Fruit fly (Drosophila melanogaster): Measurements from ENCODE around the gene brwl.

brwl gene

dm6 chr2L:9616654-9617053, 48.0 kb downstream of the brwl start (continued):
- TF ChIP-seq Hr3 (GFP tag; optimal IDR thresholded peaks at IDR 0.05) (peak; percentile 49), exex (tag; optimal IDR thresholded peaks at IDR 0.05) (no peak), ase (GFP tag; IDR thresholded peaks at IDR 0.05) (0 out of 3 replicates have a peak, but pooled peaks have one; percentile 18), stc (GFP tag; IDR thresholded peaks at IDR 0.05) (peak; percentile 52), aop (GFP tag; IDR thresholded peaks at IDR 0.05) (no peak), Opbp (GFP tag; IDR thresholded peaks at IDR 0.05; ENCODE audit: partially characterized antibody) (peak; percentile 92), ems (GFP tag; optimal IDR thresholded peaks at IDR 0.05) (peak; percentile 25), fru (optimal IDR thresholded peaks at IDR 0.05) (no peak), kah (GFP tag; optimal IDR thresholded peaks at IDR 0.05) (no peak), Dip2 (GFP tag; IDR thresholded peaks at IDR 0.05) (no peak), usp (GFP tag; optimal IDR thresholded peaks at IDR 0.05) (no peak), CG16815 (GFP tag; optimal IDR thresholded peaks at IDR 0.05) (no peak), CG8359 (GFP tag; optimal IDR thresholded peaks at IDR 0.05; ENCODE audit: borderline replicate concordance) (no peak), slp2 (GFP tag; optimal IDR thresholded peaks at IDR 0.05) (no peak), CG11398 (GFP tag; optimal IDR thresholded peaks at IDR 0.05) (peak; percentile 36), gt (GFP tag; IDR thresholded peaks at IDR 0.05) (no peak), CG15269 (tag; optimal IDR thresholded peaks at IDR 0.05) (peak; percentile 16), CG4282 (GFP tag; optimal IDR thresholded peaks at IDR 0.05) (no peak), CG30431 (GFP tag; optimal IDR thresholded peaks at IDR 0.05) (no peak), CG43689 (GFP tag; IDR thresholded peaks at IDR 0.05) (no peak), ara (GFP tag; IDR thresholded peaks at IDR 0.05) (peak; percentile 52; the same call in 1 of the 2 replicates), Doc2 (GFP tag; IDR thresholded peaks at IDR 0.05) (no peak), fd64A (GFP tag; optimal IDR thresholded peaks at IDR 0.05) (no peak), CG10979 (tag; optimal IDR thresholded peaks at IDR 0.05) (no peak), CG1529 (GFP tag; optimal IDR thresholded peaks at IDR 0.05) (no peak), Six4 (GFP tag; optimal IDR thresholded peaks at IDR 0.05) (no peak), Mes4 (GFP tag; optimal IDR thresholded peaks at IDR 0.05) (peak; percentile 42), CrebB (tag; optimal IDR thresholded peaks at IDR 0.05) (peak; percentile 10), CG2202 (tag; optimal IDR thresholded peaks at IDR 0.05) (no peak), oc (tag; optimal IDR thresholded peaks at IDR 0.05) (peak; percentile 37), fd3F (GFP tag; optimal IDR thresholded peaks at IDR 0.05) (no peak), grn (GFP tag; optimal IDR thresholded peaks at IDR 0.05) (no peak), CG7786 (GFP tag; optimal IDR thresholded peaks at IDR 0.05) (peak; percentile 7), seq (GFP tag; IDR thresholded peaks at IDR 0.05) (peak; percentile 63; the same call in 1 of the 2 replicates), CG11560 (tag; IDR thresholded peaks at IDR 0.05) (peak; percentile 12; the same call in 1 of the 3 replicates), ken (GFP tag; IDR thresholded peaks at IDR 0.05) (peak; percentile 45; the same call in 1 of the 3 replicates), CG9727 (GFP tag; optimal IDR thresholded peaks at IDR 0.05) (peak; percentile 16), Xbp1 (GFP tag; optimal IDR thresholded peaks at IDR 0.05) (peak; percentile 71), Dad (GFP tag; optimal IDR thresholded peaks at IDR 0.05) (no peak), Fer2 (tag; optimal IDR thresholded peaks at IDR 0.05) (no peak), chm (GFP tag; IDR thresholded peaks at IDR 0.05) (peak; percentile 68; the same call in 1 of the 2 replicates), sc (optimal IDR thresholded peaks at IDR 0.05) (no peak), sc (GFP tag; optimal IDR thresholded peaks at IDR 0.05) (no peak), wdn (GFP tag; IDR thresholded peaks at IDR 0.05) (peak; percentile 64), Tbp (GFP tag; optimal IDR thresholded peaks at IDR 0.05) (no peak), vnd (GFP tag; IDR thresholded peaks at IDR 0.05; ENCODE audit: partially characterized antibody) (0 out of 3 replicates have a peak, but pooled peaks have one; percentile 22), maf-S (GFP tag; optimal IDR thresholded peaks at IDR 0.05) (peak; percentile 20), Camta (GFP tag; optimal IDR thresholded peaks at IDR 0.05) (no peak), wor (GFP tag; IDR thresholded peaks at IDR 0.05) (no peak), org-1 (GFP tag; optimal IDR thresholded peaks at IDR 0.05) (no peak), run (tag; optimal IDR thresholded peaks at IDR 0.05) (peak; percentile 19), gro (GFP tag; optimal IDR thresholded peaks at IDR 0.05) (peak; percentile 40), CG4328 (GFP tag; optimal IDR thresholded peaks at IDR 0.05) (no peak)
